Worm (Caenorhabditis elegans): Measurements from ENCODE around the gene ser-4.

DNA sequence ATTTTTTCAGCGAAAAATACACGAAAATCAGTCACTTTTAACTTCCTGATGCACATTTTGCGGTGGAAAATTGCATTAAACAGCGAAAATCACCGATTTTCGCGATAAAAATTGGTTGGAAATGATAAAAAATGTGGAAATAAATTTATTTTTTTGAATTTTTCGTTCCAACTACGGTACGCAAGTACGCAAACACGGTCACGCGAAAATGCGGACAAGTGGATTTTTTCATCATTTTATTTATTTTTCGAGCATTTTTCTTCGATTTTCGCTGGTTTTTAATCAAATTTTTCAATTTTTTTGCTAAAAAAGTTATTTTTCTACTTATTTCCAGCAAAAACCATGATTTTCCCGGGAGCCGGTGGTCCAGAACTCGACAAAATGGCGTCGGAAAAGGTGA, 44.6 kb upstream of the ser-4 start, which contains the start of gene Y39A3CL.3:
- TF ChIP-seq blmp-1 (tag; optimal IDR thresholded peaks at IDR 0.05) (no peak), ham-2 (GFP tag; optimal IDR thresholded peaks at IDR 0.05) (no peak), snpc-4 (tag; optimal IDR thresholded peaks at IDR 0.05) (no peak), nhr-76 (tag; optimal IDR thresholded peaks at IDR 0.05) (no peak), unc-62 (GFP tag; optimal IDR thresholded peaks at IDR 0.05) (no peak), nhr-28 (tag; optimal IDR thresholded peaks at IDR 0.05) (no peak), nhr-2 (tag; optimal IDR thresholded peaks at IDR 0.05) (no peak), lin-32 (GFP tag; optimal IDR thresholded peaks at IDR 0.05) (no peak)

All from whole organism, mixed stage, embryonic.